Worm (Caenorhabditis elegans) whole organism, mixed stage, embryonic: ENCODE data around the gene F32D8.11.

ENCODE experiments used
- bed-3 ChIP-seq: fragments of 200-800 bp; sonication (Bioruptor generic); optimal IDR thresholded peaks from 3 replicates; lab custom pipeline; 2018; ENCODE audit warnings: mild to moderate bottlenecking, missing genetic modification characterization, moderate library complexity, missing compliant biosample characterization
- blmp-1 ChIP-seq: fragments of 150-350 bp; optimal IDR thresholded peaks from 2 replicates; lab custom pipeline; 2014; ENCODE audit warnings: missing biosample characterization, missing genetic modification characterization
- ceh-39 ChIP-seq: fragments of 150-350 bp; optimal IDR thresholded peaks from 2 replicates; lab custom pipeline; 2014; ENCODE audit warnings: missing biosample characterization, missing genetic modification characterization
- ceh-83 ChIP-seq: fragments of 200-800 bp; sonication (Bioruptor generic); optimal IDR thresholded peaks from 2 replicates; lab custom pipeline; 2018; ENCODE audit warnings: mild to moderate bottlenecking, missing genetic modification characterization, missing compliant biosample characterization
- ces-1 ChIP-seq: fragments of 150-350 bp; optimal IDR thresholded peaks from 2 replicates; lab custom pipeline; 2014; ENCODE audit warnings: missing biosample characterization, missing genetic modification reagents, missing genetic modification characterization
- elt-3 ChIP-seq: fragments of 150-350 bp; optimal IDR thresholded peaks from 2 replicates; lab custom pipeline; 2014; ENCODE audit warnings: missing biosample characterization, missing genetic modification characterization
- ham-2 ChIP-seq: fragments of 200-800 bp; sonication (Bioruptor generic); optimal IDR thresholded peaks from 2 replicates; lab custom pipeline; 2018; ENCODE audit warnings: mild to moderate bottlenecking, missing genetic modification characterization, missing compliant biosample characterization
- hlh-1 ChIP-seq: fragments of 150-350 bp; optimal IDR thresholded peaks from 2 replicates; lab custom pipeline; 2014; ENCODE audit warnings: missing biosample characterization, missing genetic modification reagents, missing genetic modification characterization
- lin-13 ChIP-seq: fragments of 150-350 bp; optimal IDR thresholded peaks from 2 replicates; lab custom pipeline; 2014; ENCODE audit warnings: missing biosample characterization, missing genetic modification characterization
- lin-32 ChIP-seq: fragments of 200-800 bp; sonication (Bioruptor generic); optimal IDR thresholded peaks from 2 replicates; lab custom pipeline; 2018; ENCODE audit warnings: mild to moderate bottlenecking, missing genetic modification characterization, missing compliant biosample characterization
- lsy-2 ChIP-seq: fragments of 150-350 bp; optimal IDR thresholded peaks from 2 replicates; lab custom pipeline; 2014; ENCODE audit warnings: missing biosample characterization, missing genetic modification characterization
- mls-2 ChIP-seq: sonication (generic microtip); optimal IDR thresholded peaks from 2 replicates; lab custom pipeline; 2016; ENCODE audit warnings: mild to moderate bottlenecking, missing genetic modification characterization, moderate library complexity, missing compliant biosample characterization
- nhr-12 ChIP-seq: fragments of 150-350 bp; optimal IDR thresholded peaks from 2 replicates; lab custom pipeline; 2014; ENCODE audit warnings: missing biosample characterization, missing genetic modification characterization
- nhr-237 ChIP-seq: fragments of 150-350 bp; optimal IDR thresholded peaks from 2 replicates; lab custom pipeline; 2014; ENCODE audit warnings: missing biosample characterization, missing genetic modification characterization
- nhr-76 ChIP-seq: sonication (generic microtip); optimal IDR thresholded peaks from 2 replicates; lab custom pipeline; 2017; ENCODE audit warnings: missing biosample characterization, missing genetic modification characterization
- sem-2 ChIP-seq: fragments of 200-800 bp; sonication (Bioruptor generic); optimal IDR thresholded peaks from 2 replicates; lab custom pipeline; 2018; ENCODE audit warnings: mild to moderate bottlenecking, missing genetic modification characterization, missing compliant biosample characterization
- tbx-8 ChIP-seq: fragments of 200-800 bp; sonication (Bioruptor generic); optimal IDR thresholded peaks from 2 replicates; lab custom pipeline; 2018; ENCODE audit warnings: mild to moderate bottlenecking, missing genetic modification characterization, moderate library complexity, missing compliant biosample characterization
- unc-120 ChIP-seq: sonication (generic microtip); optimal IDR thresholded peaks from 2 replicates; lab custom pipeline; 2017; ENCODE audit warnings: missing genetic modification characterization, missing compliant biosample characterization; ENCODE audit not compliant: poor library complexity, severe bottlenecking
- unc-39 ChIP-seq: fragments of 150-350 bp; optimal IDR thresholded peaks from 2 replicates; lab custom pipeline; 2014; ENCODE audit warnings: missing biosample characterization, missing genetic modification characterization
- unc-62 ChIP-seq: fragments of 150-350 bp; optimal IDR thresholded peaks from 2 replicates; lab custom pipeline; 2014; ENCODE audit warnings: missing biosample characterization, missing genetic modification reagents, missing genetic modification characterization
- zip-8 ChIP-seq: fragments of 150-350 bp; optimal IDR thresholded peaks from 2 replicates; lab custom pipeline; 2014; ENCODE audit warnings: missing biosample characterization, missing genetic modification characterization
- ztf-11 ChIP-seq: fragments of 150-350 bp; optimal IDR thresholded peaks from 2 replicates; lab custom pipeline; 2014; ENCODE audit warnings: missing biosample characterization, missing genetic modification characterization

Gene F32D8.11

DNA sequence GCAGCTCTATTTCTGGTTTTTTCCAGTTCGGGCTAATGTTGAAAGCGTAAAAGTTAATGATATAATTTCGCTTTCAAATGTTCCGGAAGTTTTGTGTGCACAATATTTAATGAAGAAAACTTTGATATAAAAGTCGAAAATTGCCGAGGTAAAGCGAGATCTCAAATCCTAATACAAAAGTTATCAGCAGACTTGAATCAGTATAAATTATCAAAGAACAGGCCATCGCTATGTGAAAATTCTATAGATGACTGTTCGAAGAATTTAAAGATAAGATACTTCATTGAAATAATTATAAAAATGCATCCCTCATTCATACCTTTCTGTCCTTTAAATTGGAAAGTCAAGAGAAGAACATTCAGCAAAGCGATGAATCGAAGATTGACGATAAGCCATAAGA lies 42.0 kb downstream of the F32D8.11 start, which contains the start of gene C29A12.6:
Gene C29A12.6 (plus strand): TSS at position 301 of the 400 bp plus-strand sequence.
- no peak for TF ChIP-seq lin-32
- no peak for TF ChIP-seq ceh-39 (tag; lab: Kevin White, UChicago)
- TF ChIP-seq blmp-1 (tag; lab: Kevin White, UChicago), result no peak
- TF ChIP-seq sem-2, result no peak
- TF ChIP-seq mls-2 (tag; lab: Kevin White, UChicago), result no peak
- no peak for TF ChIP-seq ztf-11

DNA sequence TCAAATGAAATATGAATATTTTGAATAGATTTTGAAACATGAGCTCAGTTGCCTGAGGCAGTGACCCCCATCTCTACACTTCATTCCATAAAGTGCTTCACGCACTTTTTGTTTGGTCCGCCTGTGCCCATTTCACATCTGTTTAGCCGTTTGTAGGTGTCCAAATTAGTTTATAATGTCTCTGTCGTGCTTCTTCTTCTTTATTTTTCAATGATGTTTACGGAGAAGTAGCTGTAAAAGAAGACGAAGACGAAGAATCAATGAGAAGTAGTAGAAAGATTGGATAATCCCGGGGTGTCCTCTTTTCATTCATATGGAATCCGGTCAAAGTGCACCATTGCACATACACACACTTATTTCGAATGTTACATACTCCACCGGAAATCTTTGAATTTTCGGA lies 49.5 kb downstream of the F32D8.11 start:
- TF ChIP-seq ces-1 (GFP tag; lab: Kevin White, UChicago) (peak; percentile 75), nhr-12 (tag; lab: Kevin White, UChicago) (no peak)

DNA sequence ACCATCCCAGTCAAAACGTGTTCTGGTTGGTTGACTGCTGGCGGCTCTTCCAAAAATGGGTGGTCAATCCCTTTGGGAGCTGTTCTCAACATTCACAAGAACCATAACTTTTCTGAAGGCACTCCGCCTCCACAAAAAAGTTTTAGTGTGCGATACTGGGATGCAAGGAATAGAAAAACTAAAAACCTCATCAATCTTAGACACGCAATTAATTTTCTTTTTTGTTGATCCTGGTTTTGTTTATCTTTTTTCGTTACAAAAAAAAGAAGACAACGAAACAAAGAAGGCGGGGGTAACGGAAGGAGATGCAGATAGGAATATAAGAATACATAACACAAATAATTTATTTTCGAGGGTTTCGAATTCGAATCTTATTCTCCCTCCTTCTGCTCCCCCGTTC lies 50.7 kb downstream of the F32D8.11 start:
- TF ChIP-seq unc-39 (tag; lab: Kevin White, UChicago) (no peak), hlh-1 (tag; lab: Kevin White, UChicago) (no peak), ceh-83 (GFP tag; lab: Kevin White, UChicago) (no peak), unc-120 (tag; lab: Kevin White, UChicago) (no peak), ces-1 (GFP tag; lab: Kevin White, UChicago) (no peak), ceh-39 (tag; lab: Kevin White, UChicago) (no peak), unc-62 (GFP tag; lab: Kevin White, UChicago) (no peak), mls-2 (tag; lab: Kevin White, UChicago) (no peak), nhr-12 (tag; lab: Kevin White, UChicago) (no peak), lsy-2 (tag; lab: Kevin White, UChicago) (no peak), nhr-76 (tag; lab: Kevin White, UChicago) (no peak), lin-13 (tag; lab: Kevin White, UChicago) (no peak), nhr-237 (tag; lab: Kevin White, UChicago) (no peak), bed-3 (GFP tag; lab: Kevin White, UChicago) (no peak), blmp-1 (tag; lab: Kevin White, UChicago) (no peak), elt-3 (no peak), zip-8 (tag; lab: Kevin White, UChicago) (no peak), lin-32 (no peak), tbx-8 (no peak), ham-2 (no peak)
